Worm (Caenorhabditis elegans) whole organism, dauer: Measurements from ENCODE around the gene ZC404.15.

Experiments
- unc-62 ChIP-seq: sonication (generic microtip); optimal IDR thresholded peaks from 2 replicates; lab custom pipeline; 2017; ENCODE audit warnings: missing biosample characterization, missing genetic modification reagents, missing genetic modification characterization

The ZC404.15 gene

DNA sequence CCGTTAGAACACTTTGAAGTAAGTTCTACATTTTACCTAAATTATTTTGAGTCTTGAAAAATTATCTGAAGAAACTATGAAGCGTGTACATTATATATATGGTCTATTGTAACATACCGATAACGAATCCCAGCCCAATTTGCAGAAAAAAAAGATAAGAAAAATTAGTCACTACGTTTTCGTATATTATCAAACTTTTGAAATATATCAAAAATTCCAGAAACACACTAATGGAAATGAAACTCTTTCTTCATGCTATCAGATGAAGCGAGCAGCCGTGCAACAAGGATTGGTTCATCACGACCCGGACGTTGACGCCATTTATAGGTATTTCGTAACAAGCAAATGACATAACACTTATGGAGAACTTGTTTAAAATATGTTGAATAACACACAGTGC, 31.6 kb downstream of the ZC404.15 start:
- no peak for TF ChIP-seq unc-62 (GFP tag; lab: Kevin White, UChicago)

DNA sequence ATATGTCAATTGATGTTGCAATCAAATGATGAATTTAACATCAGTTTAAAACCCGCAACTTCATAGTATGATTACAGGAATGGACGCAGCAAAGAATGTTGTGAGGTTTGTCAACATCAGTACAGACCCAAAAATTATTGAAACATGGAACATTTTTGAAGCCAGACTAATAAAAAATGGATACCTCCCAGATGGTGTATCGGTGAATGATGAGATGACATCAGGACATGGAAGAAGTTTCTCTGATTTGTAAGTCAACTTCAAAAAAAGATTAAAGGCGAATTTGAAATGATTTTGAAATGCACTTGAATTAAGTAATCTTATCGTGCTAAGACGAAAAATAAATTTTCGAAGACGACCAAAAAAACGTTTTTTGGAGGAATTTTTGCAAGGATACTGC, 33.6 kb downstream of the ZC404.15 start:
- TF ChIP-seq unc-62 (GFP tag; lab: Kevin White, UChicago), result no peak

DNA sequence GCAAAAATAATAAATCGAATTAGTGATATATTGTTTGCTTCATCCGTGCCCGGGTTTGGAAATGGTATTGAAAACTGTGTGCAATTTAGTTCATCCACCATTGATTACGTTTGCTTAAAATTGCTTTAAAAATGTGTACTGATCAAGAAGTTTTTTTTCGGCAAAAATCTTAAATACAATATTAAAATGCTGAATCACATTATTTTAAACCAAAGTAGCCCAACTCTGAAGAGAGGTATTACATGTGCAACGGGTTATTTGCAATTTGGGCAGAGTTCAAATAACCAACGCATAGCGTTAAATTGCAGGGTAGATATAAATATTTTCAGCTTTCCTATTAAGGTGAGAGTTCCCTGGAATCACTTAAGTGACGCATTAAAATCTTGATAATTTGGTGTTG, 36.9 kb downstream of the ZC404.15 start, which contains the start of gene dmsr-14:
Gene dmsr-14, minus strand, starts transcription at position 101 of the 400 bp plus-strand sequence.
- no peak for TF ChIP-seq unc-62 (GFP tag; lab: Kevin White, UChicago)

DNA sequence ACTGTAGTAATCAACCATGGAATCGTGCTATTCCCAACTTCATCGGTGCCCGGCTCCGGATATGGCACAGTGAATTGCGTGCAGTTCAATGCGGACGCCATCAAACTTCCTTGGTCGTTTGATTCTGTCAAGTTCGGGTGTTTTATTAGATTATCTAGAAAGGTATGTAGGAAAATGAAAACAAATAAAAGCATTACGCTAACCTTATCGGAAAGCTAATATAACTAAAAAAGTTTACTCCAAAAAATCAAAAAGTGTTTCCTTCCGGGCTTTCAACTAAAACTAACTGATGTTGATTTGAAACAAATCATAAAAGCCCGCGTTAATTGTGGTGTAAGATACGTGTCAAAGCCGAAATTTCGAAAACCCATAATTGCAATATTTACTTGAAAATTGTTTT, 39.5 kb downstream of the ZC404.15 start, which contains the start of gene dmsr-13:
Gene dmsr-13, minus strand, starts transcription at position 101 of the 400 bp plus-strand sequence.
- TF ChIP-seq unc-62 (GFP tag; lab: Kevin White, UChicago), result no peak

DNA sequence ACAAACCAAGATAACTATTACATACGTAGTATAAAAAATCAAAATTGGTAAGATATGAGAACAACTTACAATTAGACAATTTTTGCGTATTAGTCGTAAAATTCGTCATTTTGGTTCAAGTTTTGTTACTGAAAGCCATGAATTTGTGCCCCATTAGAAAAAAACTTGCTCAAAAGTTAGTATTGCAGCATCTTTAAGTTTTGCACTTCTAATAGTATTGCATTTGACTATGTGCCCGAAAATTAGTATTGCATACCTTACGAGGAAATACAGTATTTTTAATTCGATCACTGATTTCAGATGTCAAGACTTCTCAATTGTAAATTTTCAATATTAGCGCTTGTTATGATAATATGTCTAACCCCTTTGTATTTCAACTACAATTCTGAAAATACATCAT, 41.2 kb downstream of the ZC404.15 start, which contains the start of gene T15B7.8:
Gene T15B7.8, plus strand, starts transcription at position 301 of the 400 bp plus-strand sequence.
- no peak for TF ChIP-seq unc-62 (GFP tag; lab: Kevin White, UChicago)

DNA sequence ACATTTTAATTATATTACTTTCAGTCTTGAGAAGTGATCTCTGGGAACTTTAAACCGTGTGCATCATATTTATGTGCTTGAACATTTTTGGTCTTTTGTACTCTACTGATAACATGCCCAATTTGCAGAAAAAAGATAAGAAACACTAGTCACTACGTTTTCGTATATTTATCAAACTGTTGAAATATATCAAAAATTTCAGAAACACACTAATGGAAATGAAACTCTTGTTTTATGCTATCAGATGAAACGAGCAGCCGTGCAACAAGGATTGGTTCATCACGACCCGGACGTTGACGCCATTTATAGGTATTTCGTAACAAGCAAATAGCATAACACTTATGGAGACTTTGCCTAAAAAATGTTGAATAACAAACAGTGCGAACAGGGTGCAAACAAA, 43.2 kb downstream of the ZC404.15 start:
- TF ChIP-seq unc-62 (GFP tag; lab: Kevin White, UChicago), result no peak

DNA sequence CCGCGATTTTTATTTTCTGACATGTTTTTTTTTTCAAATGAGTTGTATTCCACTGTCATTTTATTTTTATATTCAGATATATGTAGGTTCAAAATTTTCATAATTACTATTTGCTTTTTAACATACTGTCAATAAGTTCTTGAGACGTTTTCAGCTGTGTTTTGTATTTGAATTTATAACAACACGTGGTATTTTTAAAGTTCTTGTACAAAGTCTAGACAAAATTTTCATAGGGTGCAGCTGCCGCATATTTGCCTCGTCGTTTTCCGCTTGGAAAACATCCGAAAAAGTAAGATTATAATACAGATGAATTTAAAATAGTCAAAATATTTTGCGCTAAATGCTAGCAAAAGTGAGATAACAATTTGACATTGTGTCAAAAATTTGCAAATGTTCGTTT, 48.5 kb downstream of the ZC404.15 start, which contains the start of gene dmsr-15:
Gene dmsr-15, minus strand, starts transcription at position 101 of the 400 bp plus-strand sequence.
- no peak for TF ChIP-seq unc-62 (GFP tag; lab: Kevin White, UChicago)

DNA sequence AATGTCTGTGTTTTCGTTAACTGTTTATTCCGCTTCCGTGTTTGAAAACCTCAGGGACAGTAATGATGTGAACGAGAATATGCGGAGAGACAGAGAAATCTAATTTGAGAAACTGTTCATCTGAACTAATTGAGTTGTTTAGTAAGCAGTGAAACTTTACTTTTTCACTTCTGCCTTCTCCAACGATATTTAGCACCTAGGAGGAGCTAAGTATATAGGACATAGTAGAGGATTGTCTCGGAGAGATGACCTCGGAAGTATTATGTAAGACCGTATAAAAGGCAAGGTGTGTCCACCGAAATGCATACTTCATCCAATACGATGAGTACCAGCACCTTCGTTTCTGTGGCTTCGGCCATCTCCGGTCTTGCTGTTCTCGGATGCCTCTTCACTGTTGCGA, 49.1 kb downstream of the ZC404.15 start, which contains the start of gene col-141:
Gene col-141, plus strand, starts transcription at position 301 of the 400 bp plus-strand sequence.
- TF ChIP-seq unc-62 (GFP tag; lab: Kevin White, UChicago), result no peak

DNA sequence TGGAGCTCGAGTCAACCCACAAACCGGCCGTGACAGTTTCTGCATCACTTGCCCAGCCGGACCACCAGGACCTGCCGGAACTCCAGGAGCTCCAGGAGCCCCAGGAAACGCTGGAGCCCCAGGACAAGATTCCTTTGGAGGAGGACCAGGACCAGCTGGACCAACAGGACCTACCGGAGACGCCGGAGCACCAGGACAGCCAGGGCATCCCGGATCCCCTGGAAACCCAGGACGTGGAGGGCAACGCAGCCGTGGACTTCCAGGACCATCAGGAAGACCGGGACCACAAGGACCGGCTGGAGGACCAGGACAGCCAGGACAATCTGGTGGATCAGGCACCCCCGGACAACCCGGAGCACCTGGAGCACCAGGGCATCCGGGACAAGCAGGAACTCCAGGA, 49.8 kb downstream of the ZC404.15 start:
- no peak for TF ChIP-seq unc-62 (GFP tag; lab: Kevin White, UChicago)

DNA sequence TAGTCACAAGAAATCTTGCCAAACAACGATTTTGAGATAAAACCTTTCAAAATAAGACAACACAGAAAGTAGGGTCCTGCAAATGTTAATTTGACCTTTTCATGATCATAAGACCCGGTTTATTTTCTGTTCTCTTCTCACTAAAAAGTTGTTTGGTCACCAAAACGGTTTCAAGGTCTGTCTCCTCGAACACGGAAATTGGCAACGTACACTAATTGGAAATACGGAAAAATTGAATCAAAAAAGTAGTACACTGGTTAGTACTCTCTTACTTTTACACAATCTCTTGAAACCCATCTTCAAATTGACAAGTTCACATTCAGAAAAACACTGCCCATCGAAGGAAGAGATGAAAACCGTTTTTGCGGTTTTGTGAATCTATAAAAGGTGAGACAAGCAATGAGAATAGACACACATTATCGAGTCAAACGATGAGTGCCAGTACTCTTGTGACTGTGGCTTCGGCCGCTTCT, 50.5 kb downstream of the ZC404.15 start, which contains the start of gene col-142:
Gene col-142, plus strand, starts transcription at position 423 of the 473 bp plus-strand sequence.
- TF ChIP-seq unc-62 (GFP tag; lab: Kevin White, UChicago), result no peak

DNA sequence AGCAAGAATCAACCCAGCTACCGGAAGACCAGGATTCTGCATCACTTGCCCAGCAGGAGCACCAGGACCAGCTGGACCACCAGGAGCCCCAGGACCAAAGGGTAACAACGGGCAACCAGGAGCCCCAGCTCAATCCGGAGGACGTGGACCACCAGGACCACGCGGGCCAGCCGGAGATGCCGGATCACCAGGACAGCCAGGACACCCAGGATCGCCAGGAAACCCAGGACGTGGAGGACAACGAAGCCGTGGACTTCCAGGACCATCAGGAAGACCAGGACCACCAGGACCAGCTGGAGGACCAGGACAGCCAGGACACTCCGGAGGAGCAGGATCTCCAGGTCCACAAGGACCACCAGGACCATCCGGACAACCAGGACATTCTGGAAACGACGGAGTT, 51.3 kb downstream of the ZC404.15 start:
- TF ChIP-seq unc-62 (GFP tag; lab: Kevin White, UChicago), result no peak
